Worm (Caenorhabditis elegans) whole organism, L4 larva: ENCODE data around the gene K09E4.1.

Experiments used
- egl-27 ChIP-seq: sonication (generic microtip); optimal IDR thresholded peaks from 3 replicates; lab custom pipeline; 2017; ENCODE audit warnings: missing biosample characterization, missing genetic modification reagents, missing genetic modification characterization
- egl-43 ChIP-seq: fragments of 200-800 bp; sonication (Bioruptor generic); IDR thresholded peaks from 2 replicates; pipeline ENCODE4 v1.3.6; 2022; ENCODE audit warnings: missing genetic modification reagents, missing genetic modification characterization, missing compliant biosample characterization
- hlh-30 ChIP-seq: sonication (generic microtip); optimal IDR thresholded peaks from 2 replicates; lab custom pipeline; 2017; ENCODE audit warnings: antibody characterized with exemption, mild to moderate bottlenecking, missing genetic modification characterization, missing compliant biosample characterization; ENCODE audit not compliant: insufficient read depth
- nhr-11 ChIP-seq: fragments of 150-350 bp; optimal IDR thresholded peaks from 2 replicates; lab custom pipeline; 2014; ENCODE audit warnings: missing biosample characterization, missing genetic modification characterization
- nhr-237 ChIP-seq: sonication (generic microtip); optimal IDR thresholded peaks from 2 replicates; lab custom pipeline; 2017; ENCODE audit warnings: missing biosample characterization, missing genetic modification characterization
- nhr-76 ChIP-seq: fragments of 150-350 bp; optimal IDR thresholded peaks from 2 replicates; lab custom pipeline; 2014; ENCODE audit warnings: missing biosample characterization, missing genetic modification characterization
- pha-4 ChIP-seq, 2 experiments: fragments of 150-350 bp in 1 of 2; fragments of 200-800 bp in 1 of 2; sonication (Bioruptor generic) in 1 of 2; IDR thresholded peaks in 1 of 2; optimal IDR thresholded peaks in 1 of 2; 2 replicates each; pipeline versions ENCODE4 v1.3.6 to Lab custom; 2014 to 2022; ENCODE audit warnings: missing genetic modification characterization in 2 of 2, missing genetic modification reagents in 2 of 2, missing biosample characterization in 1 of 2, missing compliant biosample characterization in 1 of 2
- skn-1 ChIP-seq: fragments of 150-350 bp; optimal IDR thresholded peaks from 2 replicates; lab custom pipeline; 2014; ENCODE audit warnings: missing biosample characterization, missing genetic modification characterization
- zfp-2 ChIP-seq: sonication (generic microtip); optimal IDR thresholded peaks from 2 replicates; lab custom pipeline; 2016; ENCODE audit warnings: mild to moderate bottlenecking, missing genetic modification characterization, missing compliant biosample characterization
- zip-2 ChIP-seq: fragments of 150-350 bp; optimal IDR thresholded peaks from 2 replicates; lab custom pipeline; 2014; ENCODE audit warnings: missing biosample characterization, missing genetic modification characterization

ce11 chrII:14137538-14137937 is at the start of gene K09E4.1:
- TF ChIP-seq pha-4 (GFP tag; IDR thresholded peaks at IDR 0.05; lab: Robert Waterston, UW), result no peak
- TF ChIP-seq pha-4 (tag; optimal IDR thresholded peaks at IDR 0.05; lab: Kevin White, UChicago), result no peak
- no peak for TF ChIP-seq zfp-2 (tag; lab: Kevin White, UChicago)
- no peak for TF ChIP-seq egl-27 (tag; lab: Kevin White, UChicago)
- no peak for TF ChIP-seq nhr-76
- no peak for TF ChIP-seq egl-43 (GFP tag; lab: Robert Waterston, UW)
- TF ChIP-seq zip-2, result no peak
- TF ChIP-seq skn-1, result no peak
- TF ChIP-seq nhr-11 (tag; lab: Kevin White, UChicago), result no peak
- no peak for TF ChIP-seq hlh-30 (tag; lab: Kevin White, UChicago)
- no peak for TF ChIP-seq nhr-237 (tag; lab: Kevin White, UChicago)
